Fruit fly (Drosophila melanogaster): ENCODE data around the gene CG11756.

Gene CG11756

dm6 chrX:11391364-11391915 is 43.5 kb downstream of the CG11756 start (continued):
- TF ChIP-seq CG34422 (GFP tag; IDR thresholded peaks at IDR 0.05) (peak; percentile 25; the same call in 1 of the 3 replicates), Neu2 (GFP tag; optimal IDR thresholded peaks at IDR 0.05; ENCODE audit: borderline replicate concordance) (no peak), CG12071 (GFP tag; optimal IDR thresholded peaks at IDR 0.05) (no peak), nerfin-2 (GFP tag; IDR thresholded peaks at IDR 0.05; ENCODE audit: partially characterized antibody) (no peak), gsb (GFP tag; IDR thresholded peaks at IDR 0.05) (no peak), CTCF (GFP tag; optimal IDR thresholded peaks at IDR 0.05) (no peak), row (GFP tag; IDR thresholded peaks at IDR 0.05) (peak; percentile 66), Bteb2 (GFP tag; optimal IDR thresholded peaks at IDR 0.05) (no peak), ems (GFP tag; optimal IDR thresholded peaks at IDR 0.05) (peak; percentile 3), otp (GFP tag; IDR thresholded peaks at IDR 0.05) (0 out of 3 replicates have a peak, but pooled peaks have one; percentile 52), B-H1 (GFP tag; IDR thresholded peaks at IDR 0.05) (peak; percentile 55; the same call in 1 of the 3 replicates), CG8944 (GFP tag; optimal IDR thresholded peaks at IDR 0.05) (peak; percentile 40), CG1647 (GFP tag; optimal IDR thresholded peaks at IDR 0.05) (no peak), nau (GFP tag; optimal IDR thresholded peaks at IDR 0.05) (no peak), Optix (GFP tag; IDR thresholded peaks at IDR 0.05) (no peak), Usf (GFP tag; optimal IDR thresholded peaks at IDR 0.05) (no peak), repo (GFP tag; optimal IDR thresholded peaks at IDR 0.05) (no peak), rib (GFP tag; IDR thresholded peaks at IDR 0.05) (0 out of 2 replicates have a peak, but pooled peaks have one; percentile 29), CG17612 (GFP tag; IDR thresholded peaks at IDR 0.05) (peak; percentile 42; the same call in 1 of the 2 replicates), Atf3 (GFP tag; optimal IDR thresholded peaks at IDR 0.05) (no peak), Elba2 (GFP tag; optimal IDR thresholded peaks at IDR 0.05) (no peak), ap (GFP tag; IDR thresholded peaks at IDR 0.05) (0 out of 2 replicates have a peak, but pooled peaks have one; percentile 43), Hsf (GFP tag; optimal IDR thresholded peaks at IDR 0.05) (peak; percentile 30), CG2678 (tag; optimal IDR thresholded peaks at IDR 0.05) (peak; percentile 59), chif (GFP tag; optimal IDR thresholded peaks at IDR 0.05) (peak in 1 of 2 experiments; percentile 9), Ets65A (GFP tag) (peak; percentile 94), pfk (GFP tag; optimal IDR thresholded peaks at IDR 0.05) (no peak), CG2199 (GFP tag; IDR thresholded peaks at IDR 0.05) (no peak), unpg (GFP tag; optimal IDR thresholded peaks at IDR 0.05) (peak; percentile 57), CG31441 (GFP tag; IDR thresholded peaks at IDR 0.05) (no peak), Sox102F (GFP tag; optimal IDR thresholded peaks at IDR 0.05) (peak; percentile 36), trem (tag; optimal IDR thresholded peaks at IDR 0.05) (no peak), CrebB (tag; optimal IDR thresholded peaks at IDR 0.05) (no peak), D19B (GFP tag; optimal IDR thresholded peaks at IDR 0.05) (no peak), org-1 (GFP tag; optimal IDR thresholded peaks at IDR 0.05) (no peak), CG16779 (GFP tag; IDR thresholded peaks at IDR 0.05) (0 out of 2 replicates have a peak, but pooled peaks have one; percentile 17), HHEX (GFP tag; optimal IDR thresholded peaks at IDR 0.05) (no peak), CG11247 (GFP tag; IDR thresholded peaks at IDR 0.05) (peak; percentile 22; the same call in 1 of the 2 replicates), ato (GFP tag; IDR thresholded peaks at IDR 0.05; ENCODE audit: partially characterized antibody) (no peak), ttk (GFP tag; IDR thresholded peaks at IDR 0.05) (peak; percentile 42), CG18599 (GFP tag; optimal IDR thresholded peaks at IDR 0.05) (no peak), usp (GFP tag; optimal IDR thresholded peaks at IDR 0.05) (no peak), CoRest (tag; optimal IDR thresholded peaks at IDR 0.05) (peak; percentile 17), lola (GFP tag; optimal IDR thresholded peaks at IDR 0.05) (no peak), Meics (GFP tag; optimal IDR thresholded peaks at IDR 0.05) (no peak), Trl (optimal IDR thresholded peaks at IDR 0.05) (no peak), Trl (GFP tag; optimal IDR thresholded peaks at IDR 0.05) (peak; percentile 1), CG17802 (tag; optimal IDR thresholded peaks at IDR 0.05) (no peak), Hey (tag; optimal IDR thresholded peaks at IDR 0.05) (no peak), CG6791 (GFP tag; IDR thresholded peaks at IDR 0.05; ENCODE audit: partially characterized antibody) (no peak), Sry-δ (GFP tag; optimal IDR thresholded peaks at IDR 0.05) (no peak)
